Worm (Caenorhabditis elegans) whole organism, midembryonic: ENCODE measurements around the gene ddx-23.

ENCODE experiments used
- T22C8.4 ChIP-seq: fragments of 200-800 bp; sonication (Bioruptor generic); IDR thresholded peaks from 2 replicates; pipeline ENCODE4 v1.3.6; 2022; ENCODE audit warnings: missing genetic modification characterization, missing compliant biosample characterization
- cog-1 ChIP-seq: sonication (generic microtip); optimal IDR thresholded peaks from 2 replicates; lab custom pipeline; 2016; ENCODE audit warnings: missing genetic modification characterization, missing compliant biosample characterization
- flt-1 ChIP-seq: fragments of 200-800 bp; sonication (Bioruptor generic); IDR thresholded peaks from 2 replicates; pipeline ENCODE4 v1.3.6; 2022; ENCODE audit warnings: missing genetic modification characterization, missing compliant biosample characterization
- klf-2 ChIP-seq: fragments of 200-800 bp; sonication (Bioruptor generic); conservative IDR thresholded peaks from 2 replicates; pipeline ENCODE4 v1.3.6; 2022; ENCODE audit warnings: missing genetic modification reagents, missing genetic modification characterization, missing compliant biosample characterization
- med-1 ChIP-seq: sonication (generic microtip); optimal IDR thresholded peaks from 2 replicates; lab custom pipeline; 2017; ENCODE audit warnings: missing genetic modification characterization, mild to moderate bottlenecking, missing compliant biosample characterization, antibody characterized with exemption, missing genetic modification reagents; ENCODE audit not compliant: insufficient read depth
- ref-1 ChIP-seq: fragments of 200-800 bp; sonication (Bioruptor generic); conservative IDR thresholded peaks from 2 replicates; pipeline ENCODE4 v1.3.6; 2022; ENCODE audit warnings: missing genetic modification reagents, missing genetic modification characterization, missing compliant biosample characterization
- tab-1 ChIP-seq: fragments of 200-800 bp; sonication (Bioruptor generic); IDR thresholded peaks from 2 replicates; pipeline ENCODE4 v1.3.6; 2022; ENCODE audit warnings: missing genetic modification characterization, missing compliant biosample characterization
- ztf-23 ChIP-seq: fragments of 200-800 bp; sonication (Bioruptor generic); IDR thresholded peaks from 2 replicates; pipeline ENCODE4 v1.3.6; 2022; ENCODE audit warnings: missing genetic modification reagents, missing genetic modification characterization, missing compliant biosample characterization
- ztf-29 ChIP-seq: fragments of 200-800 bp; sonication (Bioruptor generic); IDR thresholded peaks from 2 replicates; pipeline ENCODE4 v1.3.6; 2022; ENCODE audit warnings: missing genetic modification reagents, missing genetic modification characterization, missing compliant biosample characterization

ddx-23 gene

DNA sequence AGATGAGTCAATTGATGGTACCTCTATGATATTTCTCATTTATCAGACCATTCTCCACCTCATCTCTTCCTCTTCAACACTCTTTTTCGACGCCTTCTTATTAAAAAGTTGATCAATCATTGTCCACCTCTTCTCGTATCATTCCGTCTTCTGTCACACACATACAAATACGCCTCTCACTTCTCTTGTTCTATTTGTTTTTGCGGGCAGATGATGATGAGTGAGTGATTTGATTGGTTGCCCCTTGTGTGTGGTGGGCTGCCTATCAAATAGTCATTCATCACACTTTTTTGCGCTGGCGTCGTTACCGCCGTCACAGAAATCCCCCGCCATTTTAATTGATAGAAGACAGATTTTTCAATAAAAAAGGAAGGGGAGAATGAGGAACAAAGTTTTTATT, 40.4 kb downstream of the ddx-23 start:
- no peak for TF ChIP-seq ztf-23 (GFP tag; lab: Robert Waterston, UW)

ce11 chrIII:5811957-5812356, 41.1 kb downstream of the ddx-23 start:
- TF ChIP-seq ztf-29 (GFP tag; lab: Robert Waterston, UW) (no peak), tab-1 (GFP tag; lab: Robert Waterston, UW) (no peak), ref-1 (no peak), T22C8.4 (GFP tag; lab: Robert Waterston, UW) (no peak), cog-1 (tag; lab: Kevin White, UChicago) (no peak), flt-1 (GFP tag; lab: Robert Waterston, UW) (no peak), ztf-23 (GFP tag; lab: Robert Waterston, UW) (no peak), med-1 (GFP tag; lab: Kevin White, UChicago) (no peak), klf-2 (GFP tag; lab: Robert Waterston, UW) (no peak)

DNA sequence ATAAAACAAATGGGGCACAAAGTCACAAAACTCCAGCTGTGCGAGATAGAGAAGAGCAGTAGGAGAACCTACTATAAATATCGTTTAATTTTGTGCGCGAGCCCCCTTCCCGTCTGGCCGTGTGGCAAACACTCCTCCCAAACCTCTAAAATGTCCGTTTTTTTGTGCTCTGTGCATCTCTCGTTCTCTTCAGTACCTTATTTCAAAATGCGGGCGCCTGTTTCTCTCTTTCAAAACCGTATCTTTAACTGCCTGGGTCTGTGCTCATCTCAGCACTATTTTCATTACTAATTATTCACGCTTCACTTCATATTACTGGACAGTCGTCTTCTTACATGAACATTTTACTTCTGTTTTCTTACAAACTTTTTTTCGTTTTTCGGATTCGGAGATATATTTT, 43.1 kb downstream of the ddx-23 start:
- TF ChIP-seq tab-1 (GFP tag; lab: Robert Waterston, UW) = no peak
- TF ChIP-seq klf-2 (GFP tag; lab: Robert Waterston, UW) = no peak
- no peak for TF ChIP-seq ref-1
- no peak for TF ChIP-seq ztf-29 (GFP tag; lab: Robert Waterston, UW)
- no peak for TF ChIP-seq T22C8.4 (GFP tag; lab: Robert Waterston, UW)
- no peak for TF ChIP-seq cog-1 (tag; lab: Kevin White, UChicago)
- no peak for TF ChIP-seq flt-1 (GFP tag; lab: Robert Waterston, UW)
- TF ChIP-seq ztf-23 (GFP tag; lab: Robert Waterston, UW) = no peak
- TF ChIP-seq med-1 (GFP tag; lab: Kevin White, UChicago) = no peak

DNA sequence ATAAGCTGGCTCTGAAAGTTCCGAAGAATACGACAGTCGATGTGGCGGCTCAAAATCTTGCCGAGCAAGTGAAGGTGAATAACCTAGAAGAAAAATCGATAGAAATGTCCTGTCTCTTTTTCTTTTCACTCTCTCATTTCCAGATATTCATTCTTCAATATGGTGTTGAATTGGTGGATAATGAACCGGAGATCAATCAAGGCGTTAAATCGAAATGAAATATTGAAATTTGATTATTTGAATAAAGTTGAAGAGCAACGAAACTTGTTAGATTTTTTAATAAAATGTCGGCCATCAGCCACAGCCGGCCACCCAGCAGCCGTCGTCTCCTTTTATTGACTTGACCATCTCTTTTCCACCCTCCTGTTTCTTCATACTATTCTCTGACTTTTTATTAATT, 46.3 kb downstream of the ddx-23 start, which contains the start of gene R12B2.2:
R12B2.2 (plus strand) TSS at position 301 of the 400 bp plus-strand sequence.
- TF ChIP-seq ref-1 (no peak), ztf-23 (GFP tag; lab: Robert Waterston, UW) (no peak), med-1 (GFP tag; lab: Kevin White, UChicago) (no peak), klf-2 (GFP tag; lab: Robert Waterston, UW) (no peak)

DNA sequence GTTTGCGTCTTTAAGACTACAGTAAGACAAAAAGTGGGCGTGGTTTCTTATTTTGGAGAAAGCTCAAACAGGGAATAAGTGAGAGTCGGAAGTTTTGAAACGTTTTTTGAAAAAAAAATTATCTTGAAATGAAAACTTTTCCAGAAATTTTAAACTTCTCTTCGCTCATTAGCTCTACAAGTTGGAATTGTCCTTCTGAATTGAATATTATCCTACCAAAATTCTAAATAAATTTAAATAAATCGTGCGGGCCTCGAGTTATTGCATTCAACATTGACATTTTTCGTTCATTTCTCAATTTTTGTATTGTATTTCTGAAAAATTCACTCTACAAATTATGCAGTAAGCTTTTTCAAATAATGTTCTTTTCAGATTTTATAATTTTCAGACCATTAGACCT, 47.8 kb downstream of the ddx-23 start, which contains the start of gene R12B2.3:
R12B2.3 (plus strand) TSS at position 301 of the 400 bp plus-strand sequence.
- no peak for TF ChIP-seq ztf-29 (GFP tag; lab: Robert Waterston, UW)

DNA sequence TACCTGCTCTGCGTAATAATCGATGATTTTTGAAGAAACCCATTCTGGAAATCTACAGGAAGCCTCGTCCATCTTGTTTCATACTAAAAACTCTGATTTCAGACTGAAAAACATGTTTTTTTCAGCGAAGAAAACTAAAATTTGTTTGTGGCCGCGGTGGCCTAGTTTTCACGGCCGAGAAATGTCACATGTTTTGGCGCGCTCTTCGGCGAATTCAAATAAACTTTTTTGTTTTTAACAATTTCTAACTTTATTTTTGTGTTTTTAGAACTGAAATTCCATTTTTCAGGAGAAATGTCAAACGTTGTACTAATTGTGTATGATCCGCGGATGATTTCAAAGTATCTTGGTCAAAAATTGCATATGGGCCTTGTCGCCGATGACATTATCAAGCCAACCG, 50.1 kb downstream of the ddx-23 start, which contains the start of the genes polq-1 and him-10:
polq-1 (minus strand) TSS at position 190 of the 400 bp plus-strand sequence.
him-10 (plus strand) TSS at position 290 of the 400 bp plus-strand sequence.
- TF ChIP-seq flt-1 (GFP tag; lab: Robert Waterston, UW) (no peak), med-1 (GFP tag; lab: Kevin White, UChicago) (no peak), ref-1 (no peak), klf-2 (GFP tag; lab: Robert Waterston, UW) (no peak), ztf-23 (GFP tag; lab: Robert Waterston, UW) (no peak), cog-1 (tag; lab: Kevin White, UChicago) (no peak), T22C8.4 (GFP tag; lab: Robert Waterston, UW) (no peak), tab-1 (GFP tag; lab: Robert Waterston, UW) (no peak), ztf-29 (GFP tag; lab: Robert Waterston, UW) (no peak)
